Worm (Caenorhabditis elegans): ENCODE measurements around the gene Y40A1A.2.

Gene Y40A1A.2

ce11 chrX:1975692-1976091 is 14.8 kb upstream of the Y40A1A.2 start, which contains the start of gene F52D2.6:
F52D2.6 (plus strand) TSS chrX:1975992.
- TF ChIP-seq ceh-28 (tag; optimal IDR thresholded peaks at IDR 0.05) (no peak), ceh-9 (tag; optimal IDR thresholded peaks at IDR 0.05) (no peak), sea-2 (GFP tag; optimal IDR thresholded peaks at IDR 0.05) (no peak), nhr-67 (tag; optimal IDR thresholded peaks at IDR 0.05) (no peak), lsy-12 (tag; optimal IDR thresholded peaks at IDR 0.05) (no peak), zag-1 (tag; optimal IDR thresholded peaks at IDR 0.05) (no peak), elt-1 (tag; optimal IDR thresholded peaks at IDR 0.05) (no peak), ceh-16 (tag; optimal IDR thresholded peaks at IDR 0.05) (no peak), nhr-28 (tag; optimal IDR thresholded peaks at IDR 0.05) (no peak), daf-12 (tag; optimal IDR thresholded peaks at IDR 0.05) (no peak), skn-1 (tag; optimal IDR thresholded peaks at IDR 0.05) (no peak), pqm-1 (tag; optimal IDR thresholded peaks at IDR 0.05) (no peak), mdl-1 (tag; optimal IDR thresholded peaks at IDR 0.05) (no peak), ZK546.5 (tag; optimal IDR thresholded peaks at IDR 0.05) (no peak)

- TF ChIP-seq mml-1 (tag; optimal IDR thresholded peaks at IDR 0.05) (no peak), ZK546.5 (tag; optimal IDR thresholded peaks at IDR 0.05) (no peak), ceh-16 (tag; optimal IDR thresholded peaks at IDR 0.05) (no peak), nhr-77 (tag; optimal IDR thresholded peaks at IDR 0.05) (no peak), ceh-9 (tag; optimal IDR thresholded peaks at IDR 0.05) (no peak), nhr-28 (tag; optimal IDR thresholded peaks at IDR 0.05) (no peak), daf-12 (tag; optimal IDR thresholded peaks at IDR 0.05) (no peak), nhr-25 (tag; optimal IDR thresholded peaks at IDR 0.05) (no peak), mdl-1 (tag; optimal IDR thresholded peaks at IDR 0.05) (no peak), ceh-82 (tag; optimal IDR thresholded peaks at IDR 0.05) (no peak), ama-1 (optimal IDR thresholded peaks at IDR 0.05) (no peak)
Measured at ce11 chrX:1977708-1978107, 12.8 kb upstream of the Y40A1A.2 start, which contains the start of gene F52D2.12. F52D2.12 (plus strand) TSS chrX:1978014.

- no peak for TF ChIP-seq ceh-16 (tag; optimal IDR thresholded peaks at IDR 0.05)
- TF ChIP-seq nhr-43 (tag; optimal IDR thresholded peaks at IDR 0.05; ENCODE audit: poor library complexity, severe bottlenecking) = no peak
- no peak for TF ChIP-seq nhr-11 (tag; optimal IDR thresholded peaks at IDR 0.05)
- no peak for TF ChIP-seq daf-12 (tag; optimal IDR thresholded peaks at IDR 0.05)
- TF ChIP-seq skn-1 (tag; optimal IDR thresholded peaks at IDR 0.05) = no peak
- no peak for TF ChIP-seq lsy-12 (tag; optimal IDR thresholded peaks at IDR 0.05)
- no peak for TF ChIP-seq egl-5 (tag; optimal IDR thresholded peaks at IDR 0.05)
- TF ChIP-seq eor-1 (tag; optimal IDR thresholded peaks at IDR 0.05) = no peak
- no peak for TF ChIP-seq ztf-4 (tag; optimal IDR thresholded peaks at IDR 0.05)
- TF ChIP-seq nhr-25 (tag; optimal IDR thresholded peaks at IDR 0.05) = no peak
Measured at ce11 chrX:1981654-1982053, 8.9 kb upstream of the Y40A1A.2 start.

ce11 chrX:1984831-1985230 is 5.7 kb upstream of the Y40A1A.2 start:
- TF ChIP-seq nhr-237 (tag; optimal IDR thresholded peaks at IDR 0.05) (no peak), hmg-11 (tag; optimal IDR thresholded peaks at IDR 0.05) (no peak), ztf-4 (tag; optimal IDR thresholded peaks at IDR 0.05) (no peak), lsy-12 (tag; optimal IDR thresholded peaks at IDR 0.05) (no peak), zag-1 (tag; optimal IDR thresholded peaks at IDR 0.05) (no peak), ZK546.5 (tag; optimal IDR thresholded peaks at IDR 0.05) (no peak), ceh-82 (tag; optimal IDR thresholded peaks at IDR 0.05) (no peak), eor-1 (tag; optimal IDR thresholded peaks at IDR 0.05) (no peak), nhr-43 (tag; optimal IDR thresholded peaks at IDR 0.05; ENCODE audit: poor library complexity, severe bottlenecking) (no peak), skn-1 (tag; optimal IDR thresholded peaks at IDR 0.05) (no peak), elt-2 (tag; optimal IDR thresholded peaks at IDR 0.05) (no peak), elt-3 (tag; optimal IDR thresholded peaks at IDR 0.05) (no peak), nhr-11 (tag; optimal IDR thresholded peaks at IDR 0.05) (no peak), R02D3.7 (tag; optimal IDR thresholded peaks at IDR 0.05) (no peak), snpc-4 (tag; optimal IDR thresholded peaks at IDR 0.05) (no peak)

ce11 chrX:1989576-1989975 is 958 bp upstream of the Y40A1A.2 start, which contains the start of gene meg-3:
meg-3 (minus strand) TSS chrX:1989607.
- no peak for TF ChIP-seq tbx-2 (tag; optimal IDR thresholded peaks at IDR 0.05)
- TF ChIP-seq nhr-43 (tag; optimal IDR thresholded peaks at IDR 0.05; ENCODE audit: poor library complexity, severe bottlenecking) = no peak
- TF ChIP-seq ama-1 (optimal IDR thresholded peaks at IDR 0.05) = no peak
- TF ChIP-seq egl-5 (tag; optimal IDR thresholded peaks at IDR 0.05) = no peak
- no peak for TF ChIP-seq eor-1 (tag; optimal IDR thresholded peaks at IDR 0.05)
- no peak for TF ChIP-seq lin-15B (tag; optimal IDR thresholded peaks at IDR 0.05)
- no peak for TF ChIP-seq skn-1 (tag; optimal IDR thresholded peaks at IDR 0.05)
- no peak for TF ChIP-seq elt-1 (tag; optimal IDR thresholded peaks at IDR 0.05)
- no peak for TF ChIP-seq pha-4 (tag; optimal IDR thresholded peaks at IDR 0.05)
- no peak for TF ChIP-seq daf-12 (tag; optimal IDR thresholded peaks at IDR 0.05)
- no peak for TF ChIP-seq aly-2 (tag; optimal IDR thresholded peaks at IDR 0.05)
- TF ChIP-seq ceh-28 (tag; optimal IDR thresholded peaks at IDR 0.05) = no peak
- no peak for TF ChIP-seq jun-1 (tag; optimal IDR thresholded peaks at IDR 0.05)
- TF ChIP-seq R02D3.7 (tag; optimal IDR thresholded peaks at IDR 0.05) = no peak
- no peak for TF ChIP-seq nhr-25 (tag; optimal IDR thresholded peaks at IDR 0.05)

All from whole organism, L3 larva.